Fruit fly (Drosophila melanogaster) whole organism, embryonic: ENCODE results near the gene Mpc1.
A peak's percentile ranks its signal among the peaks of the same experiment; 100 is the strongest.

Experiments
- CG10321 ChIP-seq: fragments of 200-800 bp; sonication (Bioruptor generic); IDR thresholded peaks from 2 replicates; pipeline ENCODE4 v1.3.6; 2022; ENCODE audit warnings: missing biosample characterization, missing genetic modification characterization
- CG10431 ChIP-seq: fragments of 200-800 bp; sonication (Bioruptor generic); optimal IDR thresholded peaks from 3 replicates; lab custom pipeline; 2018; ENCODE audit warnings: missing biosample characterization, mild to moderate bottlenecking, missing genetic modification characterization
- CG11456 ChIP-seq: fragments of 200-800 bp; sonication (Bioruptor generic); IDR thresholded peaks from 3 replicates; pipeline ENCODE4 v1.3.6; 2022; ENCODE audit warnings: missing biosample characterization, missing genetic modification characterization
- CG11723 ChIP-seq: fragments of 200-800 bp; sonication (Bioruptor generic); optimal IDR thresholded peaks from 2 replicates; lab custom pipeline; 2017; ENCODE audit warnings: missing biosample characterization, mild to moderate bottlenecking, missing genetic modification characterization
- CG17802 ChIP-seq: fragments of 200-800 bp; sonication (Bioruptor generic); optimal IDR thresholded peaks from 2 replicates; lab custom pipeline; 2018; ENCODE audit warnings: missing biosample characterization, mild to moderate bottlenecking, missing genetic modification characterization, moderate library complexity
- CG31224 ChIP-seq: fragments of 200-800 bp; sonication (Bioruptor generic); IDR thresholded peaks from 2 replicates; pipeline ENCODE4 v1.3.6; 2022; ENCODE audit warnings: missing biosample characterization, missing genetic modification characterization
- CG3163 ChIP-seq: fragments of 200-800 bp; sonication (Bioruptor generic); optimal IDR thresholded peaks from 3 replicates; lab custom pipeline; 2016; ENCODE audit warnings: missing biosample characterization, missing genetic modification characterization
- CG32772 ChIP-seq: fragments of 200-800 bp; sonication (Bioruptor generic); IDR thresholded peaks from 2 replicates; pipeline ENCODE4 v1.3.6; 2022; ENCODE audit warnings: missing biosample characterization, missing genetic modification characterization
- CG3281 ChIP-seq: fragments of 200-800 bp; sonication (Bioruptor generic); optimal IDR thresholded peaks from 3 replicates; lab custom pipeline; 2017; ENCODE audit warnings: missing biosample characterization, mild to moderate bottlenecking, missing genetic modification characterization
- CG4360 ChIP-seq: fragments of 200-800 bp; sonication (Bioruptor generic); IDR thresholded peaks from 2 replicates; pipeline ENCODE4 v1.3.6; 2022; ENCODE audit warnings: missing biosample characterization, missing genetic modification characterization
- CG5180 ChIP-seq: fragments of 200-800 bp; sonication (Bioruptor generic); optimal IDR thresholded peaks from 3 replicates; lab custom pipeline; 2017; ENCODE audit warnings: missing biosample characterization, missing genetic modification characterization, mild to moderate bottlenecking, moderate library complexity, missing genetic modification reagents
- CG7357 ChIP-seq: fragments of 200-800 bp; sonication (Bioruptor generic); IDR thresholded peaks from 3 replicates; pipeline ENCODE4 v1.3.6; 2022; ENCODE audit warnings: missing biosample characterization, missing genetic modification characterization
- CG7372 ChIP-seq: fragments of 200-800 bp; sonication (Bioruptor generic); IDR thresholded peaks from 2 replicates; pipeline ENCODE4 v1.3.6; 2022; ENCODE audit warnings: missing biosample characterization, missing genetic modification characterization
- CG7745 ChIP-seq: fragments of 200-800 bp; sonication (Bioruptor generic); optimal IDR thresholded peaks from 2 replicates; lab custom pipeline; 2018; ENCODE audit warnings: missing biosample characterization, mild to moderate bottlenecking, missing genetic modification characterization, moderate library complexity
- CG9437 ChIP-seq: fragments of 200-800 bp; sonication (Bioruptor generic); optimal IDR thresholded peaks from 2 replicates; lab custom pipeline; 2018; ENCODE audit warnings: missing biosample characterization, mild to moderate bottlenecking, missing genetic modification characterization
- CG9609 ChIP-seq: fragments of 200-800 bp; sonication (Bioruptor generic); optimal IDR thresholded peaks from 3 replicates; lab custom pipeline; 2016; ENCODE audit warnings: missing biosample characterization, missing genetic modification characterization
- Chrac-16 ChIP-seq: fragments of 200-800 bp; sonication (Bioruptor generic); optimal IDR thresholded peaks from 3 replicates; lab custom pipeline; 2016; ENCODE audit warnings: missing biosample characterization, missing genetic modification characterization
- Drgx ChIP-seq: fragments of 200-800 bp; sonication (Bioruptor generic); IDR thresholded peaks from 2 replicates; pipeline ENCODE4 v1.3.6; 2022; ENCODE audit warnings: missing biosample characterization, missing genetic modification characterization
- Ets97D ChIP-seq: fragments of 200-800 bp; sonication (Bioruptor generic); optimal IDR thresholded peaks from 3 replicates; lab custom pipeline; 2016; ENCODE audit warnings: missing biosample characterization, missing genetic modification characterization
- Fer1 ChIP-seq: fragments of 200-800 bp; sonication (Bioruptor generic); optimal IDR thresholded peaks from 2 replicates; lab custom pipeline; 2017; ENCODE audit warnings: missing biosample characterization, mild to moderate bottlenecking, missing genetic modification characterization
- HLH4C ChIP-seq: fragments of 200-800 bp; sonication (Bioruptor generic); IDR thresholded peaks from 3 replicates; pipeline ENCODE4 v1.3.6; 2022; ENCODE audit warnings: missing biosample characterization, missing genetic modification characterization; ENCODE audit not compliant: partially characterized antibody
- Nf-YC ChIP-seq: fragments of 200-800 bp; optimal IDR thresholded peaks from 3 replicates; lab custom pipeline; 2019; ENCODE audit warnings: missing biosample characterization, mild to moderate bottlenecking, missing genetic modification characterization, moderate library complexity
- Oaz ChIP-seq: fragments of 200-800 bp; sonication (Bioruptor generic); IDR thresholded peaks from 2 replicates; pipeline ENCODE4 v1.3.6; 2022; ENCODE audit warnings: missing biosample characterization, missing genetic modification characterization
- Six4 ChIP-seq: fragments of 200-800 bp; sonication (Bioruptor generic); optimal IDR thresholded peaks from 2 replicates; lab custom pipeline; 2016; ENCODE audit warnings: missing biosample characterization, missing genetic modification characterization
- Vsx1 ChIP-seq: fragments of 200-800 bp; sonication (Bioruptor generic); optimal IDR thresholded peaks from 2 replicates; lab custom pipeline; 2017; ENCODE audit warnings: missing biosample characterization, mild to moderate bottlenecking, missing genetic modification characterization, missing genetic modification reagents
- YL-1 ChIP-seq: fragments of 200-800 bp; sonication (Bioruptor generic); optimal IDR thresholded peaks from 3 replicates; lab custom pipeline; 2017; ENCODE audit warnings: missing biosample characterization, mild to moderate bottlenecking, missing genetic modification characterization
- cad ChIP-seq: fragments of >200 bp; optimal IDR thresholded peaks from 2 replicates; lab custom pipeline; 2017; ENCODE audit warnings: missing biosample characterization, missing genetic modification characterization
- corto ChIP-seq: fragments of 200-800 bp; sonication (Bioruptor generic); optimal IDR thresholded peaks from 2 replicates; lab custom pipeline; 2016; ENCODE audit warnings: missing biosample characterization, mild to moderate bottlenecking, missing genetic modification characterization, moderate library complexity
- crp ChIP-seq, 2 experiments: fragments of 200-800 bp; sonication (Bioruptor generic); optimal IDR thresholded peaks; 2 replicates in 1 of 2; 3 replicates in 1 of 2; lab custom pipeline; 2017; ENCODE audit warnings: missing biosample characterization in 2 of 2, missing genetic modification characterization in 2 of 2, mild to moderate bottlenecking in 1 of 2, moderate library complexity in 1 of 2
- dati ChIP-seq: fragments of 200-800 bp; sonication (Bioruptor generic); IDR thresholded peaks from 2 replicates; pipeline ENCODE4 v1.3.6; 2022; ENCODE audit warnings: missing biosample characterization, missing genetic modification characterization
- dm ChIP-seq: fragments of 200-800 bp; sonication (Bioruptor generic); optimal IDR thresholded peaks from 3 replicates; lab custom pipeline; 2016; ENCODE audit warnings: missing biosample characterization, missing genetic modification characterization
- dmrt99B ChIP-seq: fragments of 200-800 bp; sonication (Bioruptor generic); optimal IDR thresholded peaks from 2 replicates; lab custom pipeline; 2018; ENCODE audit warnings: missing biosample characterization, mild to moderate bottlenecking, missing genetic modification characterization, moderate library complexity
- en ChIP-seq: fragments of 200-800 bp; sonication (Bioruptor generic); optimal IDR thresholded peaks from 2 replicates; lab custom pipeline; 2016; ENCODE audit warnings: missing biosample characterization, missing genetic modification characterization
- fd3F ChIP-seq: fragments of 200-800 bp; sonication (Bioruptor generic); optimal IDR thresholded peaks from 2 replicates; lab custom pipeline; 2018; ENCODE audit warnings: missing biosample characterization, mild to moderate bottlenecking, missing genetic modification characterization, moderate library complexity
- h ChIP-seq: fragments of >200 bp; optimal IDR thresholded peaks from 2 replicates; lab custom pipeline; 2017
- her ChIP-seq: fragments of 200-800 bp; sonication (Bioruptor generic); optimal IDR thresholded peaks from 2 replicates; lab custom pipeline; 2016; ENCODE audit warnings: missing biosample characterization, missing genetic modification characterization
- nau ChIP-seq: fragments of 200-800 bp; sonication (Bioruptor generic); optimal IDR thresholded peaks from 3 replicates; lab custom pipeline; 2017; ENCODE audit warnings: missing biosample characterization, mild to moderate bottlenecking, missing genetic modification characterization, missing genetic modification reagents
- nerfin-2 ChIP-seq: fragments of 200-800 bp; sonication (Bioruptor generic); IDR thresholded peaks from 2 replicates; pipeline ENCODE4 v1.3.6; 2022; ENCODE audit warnings: missing biosample characterization, missing genetic modification characterization; ENCODE audit not compliant: partially characterized antibody
- oc ChIP-seq: fragments of 200-800 bp; sonication (Bioruptor generic); optimal IDR thresholded peaks from 2 replicates; lab custom pipeline; 2018; ENCODE audit warnings: missing biosample characterization, mild to moderate bottlenecking, missing genetic modification characterization, moderate library complexity
- row ChIP-seq: fragments of 200-800 bp; sonication (Bioruptor generic); IDR thresholded peaks from 3 replicates; pipeline ENCODE4 v1.3.6; 2022; ENCODE audit warnings: missing biosample characterization, missing genetic modification characterization
- sc ChIP-seq, 3 experiments: fragments of >200 bp in 2 of 3; fragments of 200-800 bp in 1 of 3; sonication (Bioruptor generic) in 1 of 3; optimal IDR thresholded peaks; 2 replicates in 2 of 3; 3 replicates in 1 of 3; lab custom pipeline; 2017; ENCODE audit warnings: mild to moderate bottlenecking in 1 of 3, missing biosample characterization in 1 of 3, missing genetic modification characterization in 1 of 3, missing genetic modification reagents in 1 of 3
- slbo ChIP-seq: fragments of 200-800 bp; sonication (Bioruptor generic); IDR thresholded peaks from 2 replicates; pipeline ENCODE4 v1.3.6; 2022; ENCODE audit warnings: missing biosample characterization, missing genetic modification characterization
- so ChIP-seq: fragments of 200-800 bp; sonication (Bioruptor generic); IDR thresholded peaks from 3 replicates; pipeline ENCODE4 v1.3.6; 2022; ENCODE audit warnings: missing biosample characterization, missing genetic modification characterization
- sqz ChIP-seq: fragments of 200-800 bp; sonication (Bioruptor generic); optimal IDR thresholded peaks from 3 replicates; lab custom pipeline; 2018; ENCODE audit warnings: missing biosample characterization, mild to moderate bottlenecking, missing genetic modification characterization
- tin ChIP-seq: fragments of 200-800 bp; sonication (Bioruptor generic); optimal IDR thresholded peaks from 3 replicates; lab custom pipeline; 2016; ENCODE audit warnings: missing biosample characterization, missing genetic modification characterization
- vvl ChIP-seq: fragments of 200-800 bp; sonication (Bioruptor generic); IDR thresholded peaks from 2 replicates; pipeline ENCODE4 v1.3.6; 2022; ENCODE audit warnings: missing biosample characterization, missing genetic modification characterization
- wor ChIP-seq: fragments of 200-800 bp; sonication (Bioruptor generic); IDR thresholded peaks from 2 replicates; pipeline ENCODE4 v1.3.6; 2022; ENCODE audit warnings: missing biosample characterization, missing genetic modification characterization
- zen ChIP-seq: fragments of 200-800 bp; sonication (Bioruptor generic); optimal IDR thresholded peaks from 3 replicates; lab custom pipeline; 2018; ENCODE audit warnings: missing biosample characterization, mild to moderate bottlenecking, missing genetic modification characterization, moderate library complexity

The Mpc1 gene

DNA sequence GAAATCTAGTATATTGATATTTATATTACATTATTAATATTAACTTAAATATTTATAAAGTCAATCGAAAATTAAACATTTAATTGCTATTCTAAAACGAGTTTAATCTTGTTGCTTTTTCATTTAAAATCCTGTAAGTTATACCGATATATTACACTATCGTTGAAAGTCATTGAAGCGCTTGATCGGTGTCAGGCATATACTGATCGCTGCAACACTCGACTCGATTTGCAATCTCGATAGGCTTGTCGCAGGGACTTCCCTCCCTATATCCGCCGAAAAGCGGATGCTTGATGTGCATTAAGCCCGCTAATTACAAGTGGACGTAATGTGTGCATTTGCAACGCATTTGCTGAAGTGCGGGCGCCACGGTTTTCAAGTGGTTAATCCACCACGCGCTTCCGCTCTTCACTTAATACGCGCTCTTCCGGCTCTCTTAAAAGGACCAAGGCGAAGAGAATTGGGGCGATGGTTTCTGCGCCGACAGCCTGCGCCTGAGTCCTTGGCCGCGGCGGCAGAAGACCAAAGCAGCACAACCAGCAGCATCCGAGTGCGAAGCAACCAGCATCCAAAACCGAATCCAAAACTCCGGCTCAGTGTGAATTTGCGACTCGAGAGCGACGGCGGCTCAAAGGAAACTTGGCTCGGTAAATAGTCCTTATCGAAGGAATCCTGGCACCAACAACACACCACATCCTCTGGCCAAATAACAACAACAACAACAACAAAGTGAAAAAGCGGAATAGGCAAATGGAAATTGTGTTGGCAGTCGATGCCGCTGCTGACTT lies 653 bp upstream of the Mpc1 start, which contains the start of gene CG42613 (continued):
- TF ChIP-seq CG4360 (peak; percentile 42; the same call in 1 of the 2 replicates), zen (peak; percentile 77), CG3163 (GFP tag; lab: Kevin White, UChicago) (peak; percentile 89), dmrt99B (peak; percentile 36), YL-1 (GFP tag; lab: Kevin White, UChicago) (no peak), CG32772 (GFP tag; lab: Robert Waterston, UW) (peak; percentile 17; the same call in 1 of the 2 replicates), Six4 (GFP tag; lab: Kevin White, UChicago) (peak; percentile 13), row (GFP tag; lab: Robert Waterston, UW) (0 out of 3 replicates have a peak, but pooled peaks have one; percentile 48), CG9437 (peak; percentile 62), CG9609 (peak; percentile 72), corto (GFP tag; lab: Kevin White, UChicago) (no peak), nerfin-2 (GFP tag; lab: Robert Waterston, UW) (no peak), CG7745 (tag; lab: Kevin White, UChicago) (no peak), dati (GFP tag; lab: Robert Waterston, UW) (0 out of 2 replicates have a peak, but pooled peaks have one; percentile 40), CG31224 (GFP tag; lab: Robert Waterston, UW) (0 out of 2 replicates have a peak, but pooled peaks have one; percentile 23), Nf-YC (tag; lab: Kevin White, UChicago) (no peak), en (peak; percentile 61), CG17802 (tag; lab: Kevin White, UChicago) (peak; percentile 77), cad (GFP tag; lab: Kevin White, UChicago) (no peak), slbo (GFP tag; lab: Robert Waterston, UW) (peak; percentile 81), her (GFP tag; lab: Kevin White, UChicago) (peak; percentile 74), CG7357 (GFP tag; lab: Robert Waterston, UW) (no peak), Drgx (GFP tag; lab: Robert Waterston, UW) (peak; percentile 15), wor (GFP tag; lab: Robert Waterston, UW) (no peak), dm (peak; percentile 64), Fer1 (peak; percentile 60), CG10321 (GFP tag; lab: Robert Waterston, UW) (peak; percentile 60), sc (optimal IDR thresholded peaks at IDR 0.05; lab: Kevin White, UChicago) (no peak), sc (GFP tag; optimal IDR thresholded peaks at IDR 0.05; lab: Kevin White, UChicago) (peak; percentile 72), Oaz (GFP tag; lab: Robert Waterston, UW) (peak; percentile 60; the same call in 1 of the 2 replicates), CG11456 (GFP tag; lab: Robert Waterston, UW) (peak; percentile 83), CG5180 (GFP tag; lab: Kevin White, UChicago) (peak; percentile 57), tin (GFP tag; lab: Kevin White, UChicago) (peak; percentile 17), h (no peak), CG10431 (peak; percentile 30), Chrac-16 (GFP tag; lab: Kevin White, UChicago) (no peak), CG3281 (GFP tag; lab: Kevin White, UChicago) (peak; percentile 79), so (GFP tag; lab: Robert Waterston, UW) (peak; percentile 82; the same call in 2 of the 3 replicates), vvl (GFP tag; lab: Robert Waterston, UW) (peak; percentile 57; the same call in 1 of the 2 replicates), fd3F (peak; percentile 42), CG11723 (GFP tag; lab: Kevin White, UChicago) (peak; percentile 57), nau (GFP tag; lab: Kevin White, UChicago) (peak; percentile 66), oc (tag; lab: Kevin White, UChicago) (peak; percentile 19), HLH4C (GFP tag; lab: Robert Waterston, UW) (0 out of 3 replicates have a peak, but pooled peaks have one; percentile 60), Ets97D (GFP tag; lab: Kevin White, UChicago) (peak; percentile 95), CG7372 (GFP tag; lab: Robert Waterston, UW) (0 out of 2 replicates have a peak, but pooled peaks have one; percentile 10), sqz (no peak), Vsx1 (peak; percentile 78), crp (GFP tag; optimal IDR thresholded peaks at IDR 0.05; lab: Kevin White, UChicago) (no peak)
